Worm (Caenorhabditis elegans) whole organism, L1 larva: ENCODE data around the gene mvk-1.

ENCODE experiments used
- lsy-2 ChIP-seq, 2 experiments: fragments of 150-350 bp; optimal IDR thresholded peaks; 2 replicates each; lab custom pipeline; 2014; ENCODE audit warnings: missing biosample characterization in 2 of 2, missing genetic modification characterization in 2 of 2
- mdl-1 ChIP-seq, 2 experiments: fragments of 150-350 bp; optimal IDR thresholded peaks; 2 replicates each; lab custom pipeline; 2014 to 2017; ENCODE audit warnings: missing biosample characterization in 2 of 2, missing genetic modification characterization in 2 of 2, inconsistent platforms in 1 of 2
- nhr-28 ChIP-seq: fragments of 150-350 bp; optimal IDR thresholded peaks from 2 replicates; lab custom pipeline; 2014; ENCODE audit warnings: missing biosample characterization, missing genetic modification characterization
- nhr-90 ChIP-seq: sonication (generic microtip); optimal IDR thresholded peaks from 2 replicates; lab custom pipeline; 2016; ENCODE audit warnings: mild to moderate bottlenecking, missing genetic modification characterization, missing compliant biosample characterization; ENCODE audit not compliant: poor library complexity
- skn-1 ChIP-seq: fragments of 150-350 bp; optimal IDR thresholded peaks from 2 replicates; lab custom pipeline; 2014; ENCODE audit warnings: missing biosample characterization, missing genetic modification characterization
- sup-37 ChIP-seq: fragments of 200-800 bp; sonication (Bioruptor generic); optimal IDR thresholded peaks from 2 replicates; lab custom pipeline; 2018; ENCODE audit warnings: mild to moderate bottlenecking, missing genetic modification characterization, missing compliant biosample characterization
- tbx-2 ChIP-seq: sonication (generic microtip); optimal IDR thresholded peaks from 2 replicates; lab custom pipeline; 2016; ENCODE audit warnings: missing genetic modification characterization, missing compliant biosample characterization
- tlp-1 ChIP-seq: fragments of 150-350 bp; optimal IDR thresholded peaks from 2 replicates; lab custom pipeline; 2014; ENCODE audit warnings: missing biosample characterization, missing genetic modification characterization

DNA sequence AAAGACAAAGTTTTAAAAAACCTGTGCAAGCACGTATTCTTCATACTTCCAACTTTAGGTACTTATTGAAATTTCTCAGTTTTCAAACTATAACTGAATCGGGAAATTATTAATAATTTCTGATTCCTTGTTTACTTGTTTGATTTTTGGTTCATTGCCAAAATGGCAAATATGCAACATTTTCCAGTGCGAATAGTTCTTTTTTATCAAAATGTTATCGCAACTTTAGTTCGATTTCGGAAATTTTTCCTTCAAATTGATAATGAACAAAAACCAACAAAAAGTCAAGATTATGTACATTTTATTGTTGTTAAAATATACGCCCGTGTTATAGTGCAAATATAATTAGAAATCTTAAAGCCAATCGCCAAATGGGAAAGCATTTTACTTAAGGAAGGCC is 41.6 kb upstream of the mvk-1 start:
- TF ChIP-seq skn-1 (tag; lab: Kevin White, UChicago) (no peak), mdl-1 (tag; optimal IDR thresholded peaks at IDR 0.05; lab: Kevin White, UChicago) (no peak), nhr-90 (tag; lab: Kevin White, UChicago) (no peak), tlp-1 (tag; lab: Kevin White, UChicago) (no peak), tbx-2 (no peak), sup-37 (GFP tag; lab: Kevin White, UChicago) (no peak), nhr-28 (tag; lab: Kevin White, UChicago) (no peak), lsy-2 (tag; optimal IDR thresholded peaks at IDR 0.05; lab: Kevin White, UChicago) (no peak)
